Worm (Caenorhabditis elegans): Measurements from ENCODE around the gene C15B12.1.
A peak's percentile ranks its signal among the peaks of the same experiment; 100 is the strongest.

DNA sequence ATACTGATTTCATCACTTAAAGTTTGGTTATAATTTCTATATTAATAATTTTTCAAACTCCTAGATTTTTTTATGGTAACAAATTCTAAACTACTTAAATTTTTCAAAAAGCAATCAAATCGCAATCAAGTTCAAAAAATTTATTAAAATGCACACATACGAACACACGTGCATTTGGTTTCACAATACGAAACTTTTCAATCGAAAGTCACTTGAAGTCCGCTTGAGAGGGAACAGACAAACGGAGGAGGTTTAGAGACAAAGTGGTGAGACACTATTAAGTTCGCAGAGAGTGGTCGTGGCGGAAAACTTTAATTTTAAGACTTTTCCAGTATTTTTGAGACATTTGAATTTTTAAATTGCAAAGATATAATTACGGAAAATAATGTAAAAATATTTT is 29.1 kb downstream of the C15B12.1 start, which contains the start of gene glr-8:
- TF ChIP-seq ctbp-1 (GFP tag; IDR thresholded peaks at IDR 0.05) (no peak), ceh-28 (tag; optimal IDR thresholded peaks at IDR 0.05) (no peak), nhr-48 (tag; optimal IDR thresholded peaks at IDR 0.05) (no peak), nhr-25 (tag; optimal IDR thresholded peaks at IDR 0.05; ENCODE audit: borderline replicate concordance, insufficient read depth) (no peak), pha-4 (GFP tag; IDR thresholded peaks at IDR 0.05) (no peak), pha-4 (tag; optimal IDR thresholded peaks at IDR 0.05) (no peak), lin-39 (tag; optimal IDR thresholded peaks at IDR 0.05) (no peak), nhr-77 (tag; optimal IDR thresholded peaks at IDR 0.05) (no peak), aha-1 (tag) (peak; percentile 54)
